Worm (Caenorhabditis elegans) whole organism, L1 larva: ENCODE measurements around the gene syf-3.

Experiments
- ama-1 ChIP-seq: fragments of 150-350 bp; optimal IDR thresholded peaks from 2 replicates; lab custom pipeline; 2014
- ceh-90 ChIP-seq: sonication (generic microtip); optimal IDR thresholded peaks from 2 replicates; lab custom pipeline; 2016; ENCODE audit warnings: missing genetic modification characterization, missing compliant biosample characterization
- lin-13 ChIP-seq: fragments of 150-350 bp; optimal IDR thresholded peaks from 2 replicates; lab custom pipeline; 2014; ENCODE audit warnings: missing biosample characterization, missing genetic modification reagents, missing genetic modification characterization
- nhr-85 ChIP-seq: sonication (generic microtip); peaks from one replicate; lab custom pipeline; 2016; ENCODE audit warnings: missing genetic modification characterization, inconsistent platforms, missing compliant biosample characterization
- skn-1 ChIP-seq: fragments of 150-350 bp; optimal IDR thresholded peaks from 2 replicates; lab custom pipeline; 2014; ENCODE audit warnings: missing biosample characterization, missing genetic modification characterization

ce11 chrV:5949674-5950149 lies 9.9 kb downstream of the syf-3 start:
- TF ChIP-seq ama-1 (lab: Kevin White, UChicago) (no peak), nhr-85 (tag; lab: Kevin White, UChicago) (no peak), skn-1 (tag; lab: Kevin White, UChicago) (no peak), lin-13 (GFP tag; lab: Kevin White, UChicago) (no peak), ceh-90 (tag; lab: Kevin White, UChicago) (no peak)
